Worm (Caenorhabditis elegans) whole organism, L1 larva: ENCODE measurements around the gene F53H2.3.
A peak's percentile ranks its signal among the peaks of the same experiment; 100 is the strongest.

Source experiments
- C04F5.9 ChIP-seq: sonication (generic microtip); optimal IDR thresholded peaks from 2 replicates; lab custom pipeline; 2016; ENCODE audit warnings: missing genetic modification characterization, missing compliant biosample characterization
- C16A3.4 ChIP-seq: fragments of 150-350 bp; optimal IDR thresholded peaks from 2 replicates; lab custom pipeline; 2014; ENCODE audit warnings: missing biosample characterization, missing genetic modification characterization
- C34B4.2 ChIP-seq: sonication (generic microtip); optimal IDR thresholded peaks from 2 replicates; lab custom pipeline; 2017; ENCODE audit warnings: mild to moderate bottlenecking, missing genetic modification characterization, missing compliant biosample characterization
- Y116A8C.19 ChIP-seq: sonication (generic microtip); optimal IDR thresholded peaks from 2 replicates; lab custom pipeline; 2016; ENCODE audit warnings: missing compliant biosample characterization, missing genetic modification characterization, borderline replicate concordance
- blmp-1 ChIP-seq: fragments of 150-350 bp; optimal IDR thresholded peaks from 2 replicates; lab custom pipeline; 2014; ENCODE audit warnings: missing biosample characterization, missing genetic modification characterization
- ceh-63 ChIP-seq: fragments of 200-800 bp; sonication (Bioruptor generic); optimal IDR thresholded peaks from 2 replicates; lab custom pipeline; 2018; ENCODE audit warnings: mild to moderate bottlenecking, missing genetic modification characterization, missing compliant biosample characterization
- ceh-8 ChIP-seq: fragments of 200-800 bp; sonication (Bioruptor generic); optimal IDR thresholded peaks from 2 replicates; lab custom pipeline; 2018; ENCODE audit warnings: mild to moderate bottlenecking, missing genetic modification characterization, moderate library complexity, missing compliant biosample characterization
- ceh-82 ChIP-seq, 3 experiments: fragments of 150-350 bp in 1 of 3; sonication (generic microtip) in 2 of 3; optimal IDR thresholded peaks; 2 replicates each; lab custom pipeline; 2014 to 2017; ENCODE audit warnings: missing biosample characterization in 3 of 3, missing genetic modification characterization in 3 of 3
- ces-1 ChIP-seq: fragments of 150-350 bp; optimal IDR thresholded peaks from 2 replicates; lab custom pipeline; 2014; ENCODE audit warnings: missing biosample characterization, missing genetic modification reagents, missing genetic modification characterization
- dpl-1 ChIP-seq, 3 experiments: fragments of 150-350 bp in 2 of 3; sonication (generic microtip) in 1 of 3; optimal IDR thresholded peaks; 2 replicates each; lab custom pipeline; 2014 to 2017; ENCODE audit warnings: missing biosample characterization in 3 of 3, missing genetic modification characterization in 3 of 3, missing genetic modification reagents in 3 of 3
- dsc-1 ChIP-seq: sonication (generic microtip); optimal IDR thresholded peaks from 2 replicates; lab custom pipeline; 2016; ENCODE audit warnings: mild to moderate bottlenecking, missing genetic modification characterization, missing compliant biosample characterization
- efl-3 ChIP-seq: fragments of 200-800 bp; sonication (Bioruptor generic); optimal IDR thresholded peaks from 2 replicates; lab custom pipeline; 2018; ENCODE audit warnings: mild to moderate bottlenecking, missing genetic modification characterization, missing compliant biosample characterization
- egl-13 ChIP-seq: sonication (generic microtip); optimal IDR thresholded peaks from 2 replicates; lab custom pipeline; 2016; ENCODE audit warnings: missing genotype, missing genetic modification reagents, missing genetic modification characterization, missing compliant biosample characterization
- egl-27 ChIP-seq, 2 experiments: fragments of 150-350 bp in 1 of 2; sonication (generic microtip); optimal IDR thresholded peaks; 3 replicates each; lab custom pipeline; 2017 to 2018; ENCODE audit warnings: missing biosample characterization in 2 of 2, missing genetic modification characterization in 2 of 2, missing genetic modification reagents in 2 of 2
- elt-2 ChIP-seq: sonication (generic microtip); optimal IDR thresholded peaks from 2 replicates; lab custom pipeline; 2016; ENCODE audit warnings: missing genetic modification characterization, mild to moderate bottlenecking, inconsistent platforms, missing compliant biosample characterization, missing genetic modification reagents
- elt-3 ChIP-seq, 6 experiments: fragments of 150-350 bp in 1 of 6; sonication (generic microtip); optimal IDR thresholded peaks; 2 replicates each; lab custom pipeline; 2017 to 2018; ENCODE audit warnings: missing biosample characterization in 6 of 6, missing genetic modification characterization in 6 of 6, inconsistent platforms in 1 of 6
- ets-5 ChIP-seq: fragments of 200-800 bp; sonication (Bioruptor generic); IDR thresholded peaks from 2 replicates; pipeline ENCODE4 v1.3.6; 2022; ENCODE audit warnings: missing genetic modification characterization, missing compliant biosample characterization
- fkh-10 ChIP-seq: sonication (generic microtip); optimal IDR thresholded peaks from 2 replicates; lab custom pipeline; 2017; ENCODE audit warnings: missing biosample characterization, missing genetic modification reagents, missing genetic modification characterization
- fkh-4 ChIP-seq: sonication (generic microtip); optimal IDR thresholded peaks from 2 replicates; lab custom pipeline; 2016; ENCODE audit warnings: missing compliant biosample characterization, missing genetic modification characterization, borderline replicate concordance
- fkh-8 ChIP-seq: sonication (generic microtip); optimal IDR thresholded peaks from 2 replicates; lab custom pipeline; 2016; ENCODE audit warnings: mild to moderate bottlenecking, missing genetic modification characterization, missing compliant biosample characterization
- fos-1 ChIP-seq: fragments of 150-350 bp; optimal IDR thresholded peaks from 2 replicates; lab custom pipeline; 2014; ENCODE audit warnings: missing biosample characterization, missing genetic modification characterization
- grh-1 ChIP-seq: fragments of 200-800 bp; sonication (Bioruptor generic); IDR thresholded peaks from 2 replicates; pipeline ENCODE4 v1.3.6; 2022; ENCODE audit warnings: missing genetic modification reagents, missing genetic modification characterization, missing compliant biosample characterization
- hlh-17 ChIP-seq: fragments of 200-800 bp; sonication (Bioruptor generic); optimal IDR thresholded peaks from 2 replicates; lab custom pipeline; 2018; ENCODE audit warnings: missing genetic modification characterization, mild to moderate bottlenecking, missing compliant biosample characterization, moderate library complexity, borderline replicate concordance
- hlh-4 ChIP-seq: sonication (generic microtip); optimal IDR thresholded peaks from 2 replicates; lab custom pipeline; 2016; ENCODE audit warnings: mild to moderate bottlenecking, missing genetic modification characterization, missing compliant biosample characterization
- hpl-2 ChIP-seq: fragments of 150-350 bp; optimal IDR thresholded peaks from 2 replicates; lab custom pipeline; 2014; ENCODE audit warnings: missing biosample characterization, missing genetic modification reagents, missing genetic modification characterization
- lin-14 ChIP-seq: fragments of 200-800 bp; sonication (Bioruptor generic); optimal IDR thresholded peaks from 2 replicates; lab custom pipeline; 2018; ENCODE audit warnings: mild to moderate bottlenecking, missing genetic modification characterization, moderate library complexity, missing compliant biosample characterization
- lir-3 ChIP-seq: sonication (generic microtip); optimal IDR thresholded peaks from 2 replicates; lab custom pipeline; 2016; ENCODE audit warnings: mild to moderate bottlenecking, missing genetic modification characterization, moderate library complexity, missing compliant biosample characterization; ENCODE audit not compliant: poor library complexity
- lsy-2 ChIP-seq, 2 experiments: fragments of 150-350 bp; optimal IDR thresholded peaks; 2 replicates each; lab custom pipeline; 2014; ENCODE audit warnings: missing biosample characterization in 2 of 2, missing genetic modification characterization in 2 of 2
- mdl-1 ChIP-seq, 2 experiments: fragments of 150-350 bp; optimal IDR thresholded peaks; 2 replicates each; lab custom pipeline; 2014 to 2017; ENCODE audit warnings: missing biosample characterization in 2 of 2, missing genetic modification characterization in 2 of 2, inconsistent platforms in 1 of 2
- mef-2 ChIP-seq: fragments of 150-350 bp; optimal IDR thresholded peaks from 2 replicates; lab custom pipeline; 2014; ENCODE audit warnings: missing biosample characterization, missing genetic modification characterization
- mep-1 ChIP-seq: fragments of 150-350 bp; optimal IDR thresholded peaks from 2 replicates; lab custom pipeline; 2014; ENCODE audit warnings: missing biosample characterization, missing genetic modification characterization
- nhr-19 ChIP-seq: fragments of 200-800 bp; sonication (Bioruptor generic); conservative IDR thresholded peaks from 2 replicates; pipeline ENCODE4 v1.3.6; 2022; ENCODE audit warnings: missing genetic modification characterization, missing compliant biosample characterization
- nhr-237 ChIP-seq: fragments of 150-350 bp; optimal IDR thresholded peaks from 2 replicates; lab custom pipeline; 2014; ENCODE audit warnings: missing biosample characterization, missing genetic modification characterization
- nhr-28 ChIP-seq: fragments of 150-350 bp; optimal IDR thresholded peaks from 2 replicates; lab custom pipeline; 2014; ENCODE audit warnings: missing biosample characterization, missing genetic modification characterization
- nhr-76 ChIP-seq: sonication (generic microtip); optimal IDR thresholded peaks from 2 replicates; lab custom pipeline; 2017; ENCODE audit warnings: missing biosample characterization, missing genetic modification characterization
- nhr-84 ChIP-seq: sonication (generic microtip); optimal IDR thresholded peaks from 2 replicates; lab custom pipeline; 2017; ENCODE audit warnings: missing biosample characterization, missing genetic modification characterization
- pqm-1 ChIP-seq: sonication (generic microtip); optimal IDR thresholded peaks from 3 replicates; lab custom pipeline; 2017; ENCODE audit warnings: missing biosample characterization, missing genetic modification characterization
- rnt-1 ChIP-seq: sonication (generic microtip); optimal IDR thresholded peaks from 2 replicates; lab custom pipeline; 2016; ENCODE audit warnings: mild to moderate bottlenecking, missing genetic modification characterization, moderate library complexity, missing compliant biosample characterization
- skn-1 ChIP-seq: fragments of 150-350 bp; optimal IDR thresholded peaks from 2 replicates; lab custom pipeline; 2014; ENCODE audit warnings: missing biosample characterization, missing genetic modification characterization
- sox-4 ChIP-seq: sonication (generic microtip); optimal IDR thresholded peaks from 2 replicates; lab custom pipeline; 2016; ENCODE audit warnings: missing genetic modification characterization, missing compliant biosample characterization
- sptf-1 ChIP-seq: fragments of 150-350 bp; optimal IDR thresholded peaks from 2 replicates; lab custom pipeline; 2014; ENCODE audit warnings: missing biosample characterization, missing genetic modification characterization
- sup-37 ChIP-seq: fragments of 200-800 bp; sonication (Bioruptor generic); optimal IDR thresholded peaks from 2 replicates; lab custom pipeline; 2018; ENCODE audit warnings: mild to moderate bottlenecking, missing genetic modification characterization, missing compliant biosample characterization
- swsn-7 ChIP-seq: sonication (generic microtip); optimal IDR thresholded peaks from 2 replicates; lab custom pipeline; 2016; ENCODE audit warnings: missing genetic modification characterization, missing compliant biosample characterization
- tlp-1 ChIP-seq: fragments of 150-350 bp; optimal IDR thresholded peaks from 2 replicates; lab custom pipeline; 2014; ENCODE audit warnings: missing biosample characterization, missing genetic modification characterization
- unc-130 ChIP-seq: fragments of 150-350 bp; optimal IDR thresholded peaks from 2 replicates; lab custom pipeline; 2017; ENCODE audit warnings: missing biosample characterization, missing genetic modification characterization, inconsistent platforms
- unc-30 ChIP-seq: sonication (generic microtip); optimal IDR thresholded peaks from 2 replicates; lab custom pipeline; 2017; ENCODE audit warnings: missing biosample characterization, missing genetic modification characterization
- unc-62 ChIP-seq: fragments of 150-350 bp; optimal IDR thresholded peaks from 2 replicates; lab custom pipeline; 2014; ENCODE audit warnings: missing biosample characterization, missing genetic modification reagents, missing genetic modification characterization
- unc-86 ChIP-seq: sonication (generic microtip); optimal IDR thresholded peaks from 2 replicates; lab custom pipeline; 2016; ENCODE audit warnings: missing genetic modification characterization, missing compliant biosample characterization
- unc-98 ChIP-seq: fragments of 200-800 bp; sonication (Bioruptor generic); IDR thresholded peaks from 2 replicates; pipeline ENCODE4 v1.3.6; 2022; ENCODE audit warnings: missing genetic modification characterization, missing compliant biosample characterization
- xbp-1 ChIP-seq: sonication (generic microtip); optimal IDR thresholded peaks from 2 replicates; lab custom pipeline; 2016; ENCODE audit warnings: missing genetic modification characterization, missing compliant biosample characterization
- zag-1 ChIP-seq: fragments of 150-350 bp; optimal IDR thresholded peaks from 2 replicates; lab custom pipeline; 2014; ENCODE audit warnings: missing biosample characterization, missing genetic modification characterization
- zip-4 ChIP-seq: fragments of 200-800 bp; sonication (Bioruptor generic); optimal IDR thresholded peaks from 2 replicates; lab custom pipeline; 2018; ENCODE audit warnings: mild to moderate bottlenecking, missing genetic modification characterization, moderate library complexity, missing compliant biosample characterization
- ztf-11 ChIP-seq, 2 experiments: sonication (generic microtip); optimal IDR thresholded peaks; 2 replicates each; lab custom pipeline; 2016 to 2017; ENCODE audit warnings: missing genetic modification characterization in 2 of 2, missing biosample characterization in 1 of 2, missing compliant biosample characterization in 1 of 2

The F53H2.3 gene

DNA sequence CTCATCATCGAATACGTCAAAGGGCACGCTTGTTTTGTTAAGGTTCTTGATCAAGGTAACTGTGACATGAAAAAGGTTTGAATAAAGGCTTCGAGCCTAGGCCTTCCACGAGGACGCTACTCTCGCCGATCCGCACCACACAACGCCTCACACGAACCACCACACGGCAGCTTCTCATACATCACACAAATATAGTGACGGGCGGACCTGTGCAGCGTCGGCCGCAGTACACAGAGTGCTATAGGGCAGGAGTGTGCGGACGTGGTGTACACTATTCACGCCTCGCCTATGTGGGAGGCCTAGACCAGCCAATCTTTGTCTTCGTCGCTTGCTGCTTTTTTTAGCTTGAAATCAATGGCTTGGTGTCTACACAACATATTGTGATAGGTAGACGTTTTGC is 44.1 kb upstream of the F53H2.3 start (continued):
- TF ChIP-seq lir-3 (tag; lab: Kevin White, UChicago), result no peak
- TF ChIP-seq zip-4, result no peak
- TF ChIP-seq mep-1, result no peak
- TF ChIP-seq sptf-1 (tag; lab: Kevin White, UChicago), result no peak
- no peak for TF ChIP-seq dpl-1 (GFP tag; optimal IDR thresholded peaks at IDR 0.05; lab: Kevin White, UChicago)
- no peak for TF ChIP-seq fos-1
- TF ChIP-seq hlh-17 (GFP tag; lab: Kevin White, UChicago), result no peak
- TF ChIP-seq egl-27 (tag; optimal IDR thresholded peaks at IDR 0.05; lab: Kevin White, UChicago), result no peak
- TF ChIP-seq ets-5 (GFP tag; lab: Robert Waterston, UW), result no peak
- TF ChIP-seq elt-2, result no peak
- TF ChIP-seq swsn-7 (tag; lab: Kevin White, UChicago), result peak; percentile 59
- TF ChIP-seq lsy-2 (tag; optimal IDR thresholded peaks at IDR 0.05; lab: Kevin White, UChicago), result peak in 1 of 2 experiments; percentile 3
- no peak for TF ChIP-seq grh-1
- TF ChIP-seq hlh-4, result no peak
- TF ChIP-seq mdl-1 (tag; optimal IDR thresholded peaks at IDR 0.05; lab: Kevin White, UChicago), result peak in 1 of 2 experiments; percentile 20
- peak; percentile 41 for TF ChIP-seq nhr-19 (GFP tag; lab: Robert Waterston, UW)
- TF ChIP-seq lin-14 (GFP tag; lab: Kevin White, UChicago), result no peak
- no peak for TF ChIP-seq sup-37
- TF ChIP-seq mef-2, result no peak
- no peak for TF ChIP-seq pqm-1
- no peak for TF ChIP-seq fkh-8
- no peak for TF ChIP-seq hpl-2 (GFP tag; lab: Kevin White, UChicago)
- no peak for TF ChIP-seq ces-1 (GFP tag; lab: Kevin White, UChicago)
- no peak for TF ChIP-seq C34B4.2 (tag; lab: Kevin White, UChicago)
- no peak for TF ChIP-seq unc-30 (tag; lab: Kevin White, UChicago)
- peak; percentile 92 for TF ChIP-seq rnt-1 (tag; lab: Kevin White, UChicago)
- no peak for TF ChIP-seq nhr-76
- no peak for TF ChIP-seq C04F5.9 (tag; lab: Kevin White, UChicago)
- TF ChIP-seq tlp-1 (tag; lab: Kevin White, UChicago), result no peak
- TF ChIP-seq skn-1 (tag; lab: Kevin White, UChicago), result no peak
- TF ChIP-seq nhr-84 (tag; lab: Kevin White, UChicago), result no peak
- no peak for TF ChIP-seq sox-4
- peak; percentile 54 for TF ChIP-seq dsc-1 (tag; lab: Kevin White, UChicago)
- TF ChIP-seq ceh-63 (GFP tag; lab: Kevin White, UChicago), result no peak
- no peak for TF ChIP-seq ceh-8 (GFP tag; lab: Kevin White, UChicago)
- no peak for TF ChIP-seq unc-86 (tag; lab: Kevin White, UChicago)
- TF ChIP-seq zag-1, result no peak
- no peak for TF ChIP-seq C16A3.4 (tag; lab: Kevin White, UChicago)
- no peak for TF ChIP-seq efl-3 (GFP tag; lab: Kevin White, UChicago)
- TF ChIP-seq unc-130 (tag; lab: Kevin White, UChicago), result no peak
- TF ChIP-seq unc-98 (GFP tag; lab: Robert Waterston, UW), result no peak
- TF ChIP-seq blmp-1 (tag; lab: Kevin White, UChicago), result no peak
- no peak for TF ChIP-seq ztf-11 (tag; optimal IDR thresholded peaks at IDR 0.05; lab: Kevin White, UChicago)
- no peak for TF ChIP-seq nhr-237 (tag; lab: Kevin White, UChicago)
- no peak for TF ChIP-seq egl-13 (tag; lab: Kevin White, UChicago)
- TF ChIP-seq fkh-10 (GFP tag; lab: Kevin White, UChicago), result no peak
- TF ChIP-seq nhr-28, result no peak
- peak in 2 of 3 experiments; percentile 16 to 18 for TF ChIP-seq ceh-82 (tag; optimal IDR thresholded peaks at IDR 0.05; lab: Kevin White, UChicago)
- TF ChIP-seq fkh-4 (tag; lab: Kevin White, UChicago), result no peak
- TF ChIP-seq unc-62, result no peak
- no peak for TF ChIP-seq elt-3 (tag; optimal IDR thresholded peaks at IDR 0.05; lab: Kevin White, UChicago)
- peak; percentile 13 for TF ChIP-seq xbp-1 (tag; lab: Kevin White, UChicago)
- no peak for TF ChIP-seq Y116A8C.19 (tag; lab: Kevin White, UChicago)
